Fruit fly (Drosophila melanogaster) whole organism, wandering third instar larva: ENCODE measurements around the gene RpS7.

Source experiments
- Abd-B ChIP-seq: fragments of >200 bp; optimal IDR thresholded peaks from 2 replicates; lab custom pipeline; 2017; ENCODE audit warnings: missing biosample characterization, missing genetic modification characterization
- Dfd ChIP-seq: fragments of >200 bp; optimal IDR thresholded peaks from 2 replicates; lab custom pipeline; 2017; ENCODE audit warnings: missing biosample characterization, missing genetic modification characterization
- GATAd ChIP-seq: sonication (Bioruptor generic); optimal IDR thresholded peaks from 2 replicates; lab custom pipeline; 2016; ENCODE audit warnings: missing biosample characterization, missing genetic modification characterization
- Myc ChIP-seq: fragments of >200 bp; optimal IDR thresholded peaks from 2 replicates; lab custom pipeline; 2017
- N ChIP-seq: fragments of >200 bp; optimal IDR thresholded peaks from 2 replicates; lab custom pipeline; 2018; ENCODE audit warnings: missing biosample characterization, missing external identifiers, missing genetic modification characterization
- OdsH ChIP-seq: fragments of 200-800 bp; sonication (Bioruptor generic); optimal IDR thresholded peaks from 2 replicates; lab custom pipeline; 2016; ENCODE audit warnings: missing biosample characterization, mild to moderate bottlenecking, missing genetic modification characterization
- brk ChIP-seq: fragments of 200-800 bp; sonication (Bioruptor generic); optimal IDR thresholded peaks from 2 replicates; lab custom pipeline; 2016; ENCODE audit warnings: missing biosample characterization, mild to moderate bottlenecking, missing genetic modification characterization
- lola ChIP-seq: fragments of >200 bp; optimal IDR thresholded peaks from 2 replicates; lab custom pipeline; 2017; ENCODE audit warnings: missing biosample characterization, missing genetic modification characterization
- pan ChIP-seq: fragments of >200 bp; optimal IDR thresholded peaks from 2 replicates; lab custom pipeline; 2017
- sage ChIP-seq: fragments of 200-800 bp; sonication (Bioruptor generic); optimal IDR thresholded peaks from 2 replicates; lab custom pipeline; 2016; ENCODE audit warnings: missing biosample characterization, mild to moderate bottlenecking, missing genetic modification characterization
- sv ChIP-seq: fragments of 200-800 bp; sonication (Bioruptor generic); optimal IDR thresholded peaks from 3 replicates; lab custom pipeline; 2016; ENCODE audit warnings: missing biosample characterization, missing genetic modification characterization
- usp ChIP-seq: fragments of >200 bp; optimal IDR thresholded peaks from 2 replicates; lab custom pipeline; 2017; ENCODE audit warnings: missing biosample characterization, missing genetic modification characterization
- woc ChIP-seq: sonication (Bioruptor generic); optimal IDR thresholded peaks from 2 replicates; lab custom pipeline; 2016; ENCODE audit warnings: missing biosample characterization, mild to moderate bottlenecking, missing genetic modification characterization

DNA sequence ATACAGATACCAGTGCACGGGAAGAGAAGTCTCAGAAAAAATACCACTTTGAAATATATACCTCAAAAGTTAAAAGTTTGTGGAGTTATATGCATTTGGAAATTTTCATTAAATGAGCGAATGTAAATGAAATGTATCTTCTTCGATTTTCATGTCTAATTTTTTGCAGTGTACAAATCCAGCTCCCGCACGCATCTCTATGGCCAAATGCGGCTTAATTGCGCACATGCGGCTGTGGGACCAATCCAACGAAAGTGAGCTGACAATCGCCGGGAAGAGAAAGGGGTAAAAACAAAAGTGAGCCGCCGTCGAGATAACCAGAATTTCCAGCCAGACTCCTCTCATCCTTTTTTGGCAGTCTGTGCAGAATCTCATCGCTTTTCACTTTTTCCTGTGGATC lies 44.7 kb downstream of the RpS7 start:
- TF ChIP-seq woc (GFP tag; lab: Kevin White, UChicago) (no peak), GATAd (GFP tag; lab: Kevin White, UChicago) (no peak), pan (no peak), Abd-B (GFP tag; lab: Kevin White, UChicago) (no peak), OdsH (GFP tag; lab: Kevin White, UChicago) (no peak), sv (no peak), Myc (lab: Kevin White, UChicago) (no peak), lola (GFP tag; lab: Kevin White, UChicago) (no peak), brk (GFP tag; lab: Kevin White, UChicago) (no peak), usp (no peak), Dfd (GFP tag; lab: Kevin White, UChicago) (no peak), N (GFP tag; lab: Kevin White, UChicago) (no peak), sage (GFP tag; lab: Kevin White, UChicago) (no peak)
